Worm (Caenorhabditis elegans) whole organism, L1 larva: ENCODE measurements around the gene gfi-3.

Experiments used
- C34B4.2 ChIP-seq: sonication (generic microtip); optimal IDR thresholded peaks from 2 replicates; lab custom pipeline; 2017; ENCODE audit warnings: mild to moderate bottlenecking, missing genetic modification characterization, missing compliant biosample characterization
- blmp-1 ChIP-seq: fragments of 150-350 bp; optimal IDR thresholded peaks from 2 replicates; lab custom pipeline; 2014; ENCODE audit warnings: missing biosample characterization, missing genetic modification characterization
- ceh-63 ChIP-seq: fragments of 200-800 bp; sonication (Bioruptor generic); optimal IDR thresholded peaks from 2 replicates; lab custom pipeline; 2018; ENCODE audit warnings: mild to moderate bottlenecking, missing genetic modification characterization, missing compliant biosample characterization
- elt-2 ChIP-seq: sonication (generic microtip); optimal IDR thresholded peaks from 2 replicates; lab custom pipeline; 2016; ENCODE audit warnings: missing genetic modification characterization, mild to moderate bottlenecking, inconsistent platforms, missing compliant biosample characterization, missing genetic modification reagents
- elt-3 ChIP-seq, 6 experiments: fragments of 150-350 bp in 1 of 6; sonication (generic microtip); optimal IDR thresholded peaks; 2 replicates each; lab custom pipeline; 2017 to 2018; ENCODE audit warnings: missing biosample characterization in 6 of 6, missing genetic modification characterization in 6 of 6, inconsistent platforms in 1 of 6
- fkh-8 ChIP-seq: sonication (generic microtip); optimal IDR thresholded peaks from 2 replicates; lab custom pipeline; 2016; ENCODE audit warnings: mild to moderate bottlenecking, missing genetic modification characterization, missing compliant biosample characterization
- grh-1 ChIP-seq: fragments of 200-800 bp; sonication (Bioruptor generic); IDR thresholded peaks from 2 replicates; pipeline ENCODE4 v1.3.6; 2022; ENCODE audit warnings: missing genetic modification reagents, missing genetic modification characterization, missing compliant biosample characterization
- hlh-17 ChIP-seq: fragments of 200-800 bp; sonication (Bioruptor generic); optimal IDR thresholded peaks from 2 replicates; lab custom pipeline; 2018; ENCODE audit warnings: missing genetic modification characterization, mild to moderate bottlenecking, missing compliant biosample characterization, moderate library complexity, borderline replicate concordance
- irx-1 ChIP-seq: sonication (generic microtip); optimal IDR thresholded peaks from 2 replicates; lab custom pipeline; 2016; ENCODE audit warnings: missing genetic modification characterization, missing compliant biosample characterization
- isw-1 ChIP-seq: fragments of 200-800 bp; sonication (Bioruptor generic); IDR thresholded peaks from 2 replicates; pipeline ENCODE4 v1.3.6; 2022; ENCODE audit warnings: missing genetic modification characterization, missing compliant biosample characterization
- jun-1 ChIP-seq: fragments of 150-350 bp; optimal IDR thresholded peaks from 2 replicates; lab custom pipeline; 2014; ENCODE audit warnings: missing biosample characterization, missing genetic modification reagents, missing genetic modification characterization
- lin-14 ChIP-seq: fragments of 200-800 bp; sonication (Bioruptor generic); optimal IDR thresholded peaks from 2 replicates; lab custom pipeline; 2018; ENCODE audit warnings: mild to moderate bottlenecking, missing genetic modification characterization, moderate library complexity, missing compliant biosample characterization
- lin-35 ChIP-seq, 2 experiments: fragments of 150-350 bp; optimal IDR thresholded peaks; 2 replicates each; lab custom pipeline; 2014; ENCODE audit warnings: missing biosample characterization in 2 of 2, missing genetic modification characterization in 2 of 2, missing genetic modification reagents in 2 of 2
- lsy-2 ChIP-seq, 2 experiments: fragments of 150-350 bp; optimal IDR thresholded peaks; 2 replicates each; lab custom pipeline; 2014; ENCODE audit warnings: missing biosample characterization in 2 of 2, missing genetic modification characterization in 2 of 2
- mab-9 ChIP-seq: fragments of 200-800 bp; sonication (Bioruptor generic); IDR thresholded peaks from 2 replicates; pipeline ENCODE4 v1.3.6; 2022; ENCODE audit warnings: missing genetic modification reagents, missing genetic modification characterization, missing compliant biosample characterization
- mdl-1 ChIP-seq, 2 experiments: fragments of 150-350 bp; optimal IDR thresholded peaks; 2 replicates each; lab custom pipeline; 2014 to 2017; ENCODE audit warnings: missing biosample characterization in 2 of 2, missing genetic modification characterization in 2 of 2, inconsistent platforms in 1 of 2
- nhr-19 ChIP-seq: fragments of 200-800 bp; sonication (Bioruptor generic); conservative IDR thresholded peaks from 2 replicates; pipeline ENCODE4 v1.3.6; 2022; ENCODE audit warnings: missing genetic modification characterization, missing compliant biosample characterization
- nhr-20 ChIP-seq: sonication (generic microtip); optimal IDR thresholded peaks from 2 replicates; lab custom pipeline; 2016; ENCODE audit warnings: mild to moderate bottlenecking, missing genetic modification characterization, missing compliant biosample characterization
- nhr-71 ChIP-seq: sonication (generic microtip); optimal IDR thresholded peaks from 2 replicates; lab custom pipeline; 2016; ENCODE audit warnings: mild to moderate bottlenecking, missing genetic modification characterization, moderate library complexity, missing compliant biosample characterization
- nhr-85 ChIP-seq: sonication (generic microtip); peaks from one replicate; lab custom pipeline; 2016; ENCODE audit warnings: missing genetic modification characterization, inconsistent platforms, missing compliant biosample characterization
- pax-3 ChIP-seq: fragments of 200-800 bp; sonication (Bioruptor generic); optimal IDR thresholded peaks from 2 replicates; lab custom pipeline; 2018; ENCODE audit warnings: mild to moderate bottlenecking, missing genetic modification characterization, moderate library complexity, missing compliant biosample characterization
- pqm-1 ChIP-seq: sonication (generic microtip); optimal IDR thresholded peaks from 3 replicates; lab custom pipeline; 2017; ENCODE audit warnings: missing biosample characterization, missing genetic modification characterization
- rnt-1 ChIP-seq: sonication (generic microtip); optimal IDR thresholded peaks from 2 replicates; lab custom pipeline; 2016; ENCODE audit warnings: mild to moderate bottlenecking, missing genetic modification characterization, moderate library complexity, missing compliant biosample characterization
- snpc-4 ChIP-seq: fragments of 150-350 bp; optimal IDR thresholded peaks from 2 replicates; lab custom pipeline; 2014; ENCODE audit warnings: missing biosample characterization, missing genetic modification characterization
- snu-23 ChIP-seq: sonication (generic microtip); optimal IDR thresholded peaks from 2 replicates; lab custom pipeline; 2016; ENCODE audit warnings: missing genetic modification characterization, missing compliant biosample characterization
- sptf-1 ChIP-seq: fragments of 150-350 bp; optimal IDR thresholded peaks from 2 replicates; lab custom pipeline; 2014; ENCODE audit warnings: missing biosample characterization, missing genetic modification characterization
- tbx-2 ChIP-seq: sonication (generic microtip); optimal IDR thresholded peaks from 2 replicates; lab custom pipeline; 2016; ENCODE audit warnings: missing genetic modification characterization, missing compliant biosample characterization
- unc-130 ChIP-seq: fragments of 150-350 bp; optimal IDR thresholded peaks from 2 replicates; lab custom pipeline; 2017; ENCODE audit warnings: missing biosample characterization, missing genetic modification characterization, inconsistent platforms
- unc-86 ChIP-seq: sonication (generic microtip); optimal IDR thresholded peaks from 2 replicates; lab custom pipeline; 2016; ENCODE audit warnings: missing genetic modification characterization, missing compliant biosample characterization
- unc-98 ChIP-seq: fragments of 200-800 bp; sonication (Bioruptor generic); IDR thresholded peaks from 2 replicates; pipeline ENCODE4 v1.3.6; 2022; ENCODE audit warnings: missing genetic modification characterization, missing compliant biosample characterization
- vab-15 ChIP-seq: sonication (generic microtip); optimal IDR thresholded peaks from 2 replicates; lab custom pipeline; 2017; ENCODE audit warnings: missing genotype, mild to moderate bottlenecking, missing genetic modification characterization, missing compliant biosample characterization
- zag-1 ChIP-seq: fragments of 150-350 bp; optimal IDR thresholded peaks from 2 replicates; lab custom pipeline; 2014; ENCODE audit warnings: missing biosample characterization, missing genetic modification characterization
- ztf-11 ChIP-seq, 2 experiments: sonication (generic microtip); optimal IDR thresholded peaks; 2 replicates each; lab custom pipeline; 2016 to 2017; ENCODE audit warnings: missing genetic modification characterization in 2 of 2, missing biosample characterization in 1 of 2, missing compliant biosample characterization in 1 of 2

The gfi-3 gene

DNA sequence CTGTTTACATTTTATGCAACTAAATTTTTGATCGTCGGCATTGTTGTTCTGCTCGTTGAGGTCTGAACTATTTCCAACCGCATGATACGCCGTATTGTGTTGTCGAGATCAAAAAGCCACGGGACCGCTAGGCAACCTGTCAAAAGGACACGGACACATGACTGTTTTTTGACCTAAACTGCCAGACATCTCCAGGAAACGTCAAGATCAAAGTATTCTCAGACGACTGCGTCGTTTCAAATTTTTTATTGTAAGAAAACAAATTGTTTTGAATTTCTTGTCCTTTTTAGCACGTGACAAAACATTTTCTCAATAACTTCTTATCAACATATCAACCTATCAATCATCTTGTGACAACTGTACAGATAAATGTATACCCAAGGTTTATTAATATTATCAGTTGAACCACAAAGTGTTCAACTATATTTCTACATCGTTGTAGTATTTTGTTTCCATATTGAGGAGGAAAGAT, 21.8 kb downstream of the gfi-3 start (continued):
- TF ChIP-seq unc-98 (GFP tag; lab: Robert Waterston, UW) (no peak), lsy-2 (tag; optimal IDR thresholded peaks at IDR 0.05; lab: Kevin White, UChicago) (peak; percentile 46 to 48), lin-14 (GFP tag; lab: Kevin White, UChicago) (peak; percentile 76), mdl-1 (tag; optimal IDR thresholded peaks at IDR 0.05; lab: Kevin White, UChicago) (peak in 1 of 2 experiments; percentile 78), lin-35 (GFP tag; optimal IDR thresholded peaks at IDR 0.05; lab: Kevin White, UChicago) (peak in 1 of 2 experiments; percentile 83), elt-3 (tag; optimal IDR thresholded peaks at IDR 0.05; lab: Kevin White, UChicago) (peak in 5 of 6 experiments; percentile 2 to 93 (median 49)), zag-1 (tag; lab: Kevin White, UChicago) (no peak), fkh-8 (tag; lab: Kevin White, UChicago) (no peak), jun-1 (tag; lab: Kevin White, UChicago) (peak; percentile 28), mab-9 (0 out of 2 replicates have a peak, but pooled peaks have one; percentile 17), irx-1 (tag; lab: Kevin White, UChicago) (peak; percentile 69), nhr-19 (GFP tag; lab: Robert Waterston, UW) (peak; percentile 74), unc-86 (tag; lab: Kevin White, UChicago) (no peak), pqm-1 (tag; lab: Kevin White, UChicago) (peak; percentile 28), snu-23 (GFP tag; lab: Kevin White, UChicago) (peak; percentile 71), sptf-1 (no peak), isw-1 (no peak), rnt-1 (tag; lab: Kevin White, UChicago) (peak; percentile 10)

DNA sequence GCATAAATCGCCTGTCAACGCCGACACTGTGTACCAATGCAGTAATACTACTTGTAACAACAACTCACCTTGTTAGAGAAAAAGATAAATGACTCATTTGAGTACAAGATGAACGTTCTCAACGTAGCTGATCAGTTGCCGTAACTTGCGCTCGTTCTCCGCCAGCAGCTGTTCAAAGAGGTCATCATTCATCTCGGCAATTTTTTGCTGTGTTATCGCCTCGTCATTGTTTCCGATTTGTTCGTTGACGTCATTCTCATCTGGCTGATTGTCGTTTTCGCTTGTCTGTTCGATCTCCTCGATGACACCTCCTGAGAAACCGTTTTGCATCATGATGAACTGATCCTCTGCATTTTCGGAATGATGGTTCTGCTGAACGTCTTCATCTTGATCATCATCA, 22.9 kb downstream of the gfi-3 start:
- TF ChIP-seq rnt-1 (tag; lab: Kevin White, UChicago) (peak; percentile 28), ceh-63 (GFP tag; lab: Kevin White, UChicago) (no peak), unc-98 (GFP tag; lab: Robert Waterston, UW) (no peak), lin-14 (GFP tag; lab: Kevin White, UChicago) (peak; percentile 47), pax-3 (tag; lab: Kevin White, UChicago) (no peak), blmp-1 (tag; lab: Kevin White, UChicago) (peak; percentile 40), fkh-8 (tag; lab: Kevin White, UChicago) (no peak), C34B4.2 (tag; lab: Kevin White, UChicago) (no peak), nhr-71 (tag; lab: Kevin White, UChicago) (peak; percentile 34)
- TF ChIP-seq, all 84 proteins: peak for 4

DNA sequence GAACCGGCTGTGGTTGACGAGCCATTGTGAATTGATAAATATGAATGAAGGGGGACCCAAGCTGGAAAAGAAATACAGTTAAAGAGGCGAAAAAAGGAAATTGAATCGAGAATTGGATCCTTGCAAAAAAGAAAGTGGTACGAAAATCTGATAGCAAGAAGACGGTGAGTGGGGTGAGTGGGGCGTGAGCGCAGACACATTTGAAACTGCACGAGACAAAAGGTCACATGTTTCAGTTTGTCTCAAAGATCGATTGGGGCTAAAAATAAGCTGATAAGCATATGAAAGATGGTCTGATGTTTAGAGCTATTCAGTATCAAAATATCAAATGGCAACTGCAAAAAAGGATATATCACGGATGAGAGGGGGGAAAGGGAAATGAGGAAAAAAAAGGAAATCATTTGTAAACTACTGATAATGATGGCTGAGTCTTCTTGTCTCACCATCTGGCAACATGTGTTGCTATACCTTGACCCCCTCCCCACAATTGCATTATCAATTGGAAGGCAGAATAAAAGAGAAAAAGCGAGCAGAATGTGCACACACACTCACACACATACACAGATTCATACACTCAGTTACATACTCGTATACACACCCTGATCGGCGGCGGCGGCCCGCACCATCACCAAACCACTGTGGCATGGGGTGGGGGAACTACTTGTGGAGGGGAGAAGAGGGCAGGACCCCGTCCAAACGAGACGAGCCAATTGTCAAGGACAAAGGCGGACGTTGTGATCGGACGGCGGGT, 23.6 kb downstream of the gfi-3 start, which contains the start of gene M163.1:
TSS of gene M163.1 (minus strand) at position 25 of the 751 bp plus-strand sequence.
- TF ChIP-seq tbx-2 (tag; lab: Kevin White, UChicago) (no peak), nhr-85 (tag; lab: Kevin White, UChicago) (peak; percentile 73), jun-1 (tag; lab: Kevin White, UChicago) (no peak), snpc-4 (no peak), hlh-17 (no peak), isw-1 (no peak), ztf-11 (tag; optimal IDR thresholded peaks at IDR 0.05; lab: Kevin White, UChicago) (peak in 1 of 2 experiments; percentile 30), nhr-19 (GFP tag; lab: Robert Waterston, UW) (peak; percentile 37), vab-15 (tag; lab: Kevin White, UChicago) (no peak), lin-35 (GFP tag; optimal IDR thresholded peaks at IDR 0.05; lab: Kevin White, UChicago) (no peak), grh-1 (GFP tag; lab: Robert Waterston, UW) (0 out of 2 replicates have a peak, but pooled peaks have one; percentile 13), lsy-2 (tag; optimal IDR thresholded peaks at IDR 0.05; lab: Kevin White, UChicago) (no peak), unc-130 (tag; lab: Kevin White, UChicago) (peak; percentile 3), nhr-71 (tag; lab: Kevin White, UChicago) (peak; percentile 52), elt-2 (tag; lab: Kevin White, UChicago) (peak; percentile 31), nhr-20 (tag; lab: Kevin White, UChicago) (peak; percentile 52), lin-14 (GFP tag; lab: Kevin White, UChicago) (peak; percentile 53), rnt-1 (tag; lab: Kevin White, UChicago) (peak; percentile 22)
